Worm (Caenorhabditis elegans) whole organism, midembryonic: ENCODE results near the gene M163.5.

Source experiments
- cog-1 ChIP-seq: sonication (generic microtip); optimal IDR thresholded peaks from 2 replicates; lab custom pipeline; 2016; ENCODE audit warnings: missing genetic modification characterization, missing compliant biosample characterization
- flt-1 ChIP-seq: fragments of 200-800 bp; sonication (Bioruptor generic); IDR thresholded peaks from 2 replicates; pipeline ENCODE4 v1.3.6; 2022; ENCODE audit warnings: missing genetic modification characterization, missing compliant biosample characterization
- med-1 ChIP-seq: sonication (generic microtip); optimal IDR thresholded peaks from 2 replicates; lab custom pipeline; 2017; ENCODE audit warnings: missing genetic modification characterization, mild to moderate bottlenecking, missing compliant biosample characterization, antibody characterized with exemption, missing genetic modification reagents; ENCODE audit not compliant: insufficient read depth
- tab-1 ChIP-seq: fragments of 200-800 bp; sonication (Bioruptor generic); IDR thresholded peaks from 2 replicates; pipeline ENCODE4 v1.3.6; 2022; ENCODE audit warnings: missing genetic modification characterization, missing compliant biosample characterization
- ztf-23 ChIP-seq: fragments of 200-800 bp; sonication (Bioruptor generic); IDR thresholded peaks from 2 replicates; pipeline ENCODE4 v1.3.6; 2022; ENCODE audit warnings: missing genetic modification reagents, missing genetic modification characterization, missing compliant biosample characterization

- no peak for TF ChIP-seq cog-1 (tag; lab: Kevin White, UChicago)
- TF ChIP-seq tab-1: no peak
- no peak for TF ChIP-seq flt-1 (GFP tag; lab: Robert Waterston, UW)
- no peak for TF ChIP-seq ztf-23 (GFP tag; lab: Robert Waterston, UW)
- no peak for TF ChIP-seq med-1 (GFP tag; lab: Kevin White, UChicago)
These were observed 34.2 kb downstream of the M163.5 start for ce11 chrX:14507992-14508391.
